Worm (Caenorhabditis elegans) whole organism, late embryonic: ENCODE measurements around the gene fbxc-25.

Source experiments
- F13H6.1 ChIP-seq: sonication (generic microtip); optimal IDR thresholded peaks from 2 replicates; lab custom pipeline; 2016; ENCODE audit warnings: missing genetic modification characterization, missing compliant biosample characterization
- ceh-48 ChIP-seq: sonication (generic microtip); optimal IDR thresholded peaks from 2 replicates; lab custom pipeline; 2016; ENCODE audit warnings: missing genetic modification characterization, inconsistent platforms, missing compliant biosample characterization
- ceh-9 ChIP-seq: sonication (generic microtip); optimal IDR thresholded peaks from 2 replicates; lab custom pipeline; 2016; ENCODE audit warnings: mild to moderate bottlenecking, missing genetic modification characterization, inconsistent platforms, missing compliant biosample characterization
- dve-1 ChIP-seq: sonication (generic microtip); optimal IDR thresholded peaks from 2 replicates; lab custom pipeline; 2017; ENCODE audit warnings: antibody characterized with exemption, mild to moderate bottlenecking, missing genetic modification characterization, missing compliant biosample characterization
- ets-4 ChIP-seq: sonication (generic microtip); optimal IDR thresholded peaks from 2 replicates; lab custom pipeline; 2016; ENCODE audit warnings: missing genetic modification characterization, missing compliant biosample characterization
- mec-3 ChIP-seq: sonication (generic microtip); optimal IDR thresholded peaks from 2 replicates; lab custom pipeline; 2016; ENCODE audit warnings: borderline replicate concordance, missing genetic modification characterization, missing compliant biosample characterization
- odd-2 ChIP-seq: sonication (generic microtip); optimal IDR thresholded peaks from 2 replicates; lab custom pipeline; 2017; ENCODE audit warnings: antibody characterized with exemption, mild to moderate bottlenecking, missing genetic modification characterization, missing compliant biosample characterization
- pag-3 ChIP-seq: sonication (generic microtip); optimal IDR thresholded peaks from 2 replicates; lab custom pipeline; 2016; ENCODE audit warnings: missing compliant biosample characterization, missing genetic modification characterization, borderline replicate concordance
- pha-2 ChIP-seq: sonication (generic microtip); optimal IDR thresholded peaks from 2 replicates; lab custom pipeline; 2017; ENCODE audit warnings: mild to moderate bottlenecking, missing genetic modification characterization, missing compliant biosample characterization
- sox-4 ChIP-seq: sonication (generic microtip); optimal IDR thresholded peaks from 2 replicates; lab custom pipeline; 2017; ENCODE audit warnings: mild to moderate bottlenecking, missing genetic modification characterization, inconsistent platforms, missing compliant biosample characterization
- unc-86 ChIP-seq: sonication (generic microtip); optimal IDR thresholded peaks from 2 replicates; lab custom pipeline; 2016; ENCODE audit warnings: missing genetic modification characterization, missing compliant biosample characterization
- ztf-16 ChIP-seq: sonication (generic microtip); optimal IDR thresholded peaks from 2 replicates; lab custom pipeline; 2017; ENCODE audit warnings: missing genetic modification characterization, missing compliant biosample characterization

ce11 chrII:2295817-2296315 is at the start of gene fbxc-25:
- TF ChIP-seq unc-86 (tag; lab: Kevin White, UChicago) (no peak), ztf-16 (tag; lab: Kevin White, UChicago) (no peak), dve-1 (tag; lab: Kevin White, UChicago) (no peak), ets-4 (tag; lab: Kevin White, UChicago) (no peak), sox-4 (tag; lab: Kevin White, UChicago) (no peak), mec-3 (tag; lab: Kevin White, UChicago) (no peak), F13H6.1 (tag; lab: Kevin White, UChicago) (no peak), ceh-9 (no peak), ceh-48 (tag; lab: Kevin White, UChicago) (no peak), odd-2 (no peak), pag-3 (no peak), pha-2 (tag; lab: Kevin White, UChicago) (no peak)
